Worm (Caenorhabditis elegans) whole organism, midembryonic: ENCODE results near the gene spp-30.

Source experiments
- cog-1 ChIP-seq: sonication (generic microtip); optimal IDR thresholded peaks from 2 replicates; lab custom pipeline; 2016; ENCODE audit warnings: missing genetic modification characterization, missing compliant biosample characterization
- klf-2 ChIP-seq: fragments of 200-800 bp; sonication (Bioruptor generic); conservative IDR thresholded peaks from 2 replicates; pipeline ENCODE4 v1.3.6; 2022; ENCODE audit warnings: missing genetic modification reagents, missing genetic modification characterization, missing compliant biosample characterization
- med-1 ChIP-seq: sonication (generic microtip); optimal IDR thresholded peaks from 2 replicates; lab custom pipeline; 2017; ENCODE audit warnings: missing genetic modification characterization, mild to moderate bottlenecking, missing compliant biosample characterization, antibody characterized with exemption, missing genetic modification reagents; ENCODE audit not compliant: insufficient read depth
- ref-1 ChIP-seq: fragments of 200-800 bp; sonication (Bioruptor generic); conservative IDR thresholded peaks from 2 replicates; pipeline ENCODE4 v1.3.6; 2022; ENCODE audit warnings: missing genetic modification reagents, missing genetic modification characterization, missing compliant biosample characterization
- ztf-23 ChIP-seq: fragments of 200-800 bp; sonication (Bioruptor generic); IDR thresholded peaks from 2 replicates; pipeline ENCODE4 v1.3.6; 2022; ENCODE audit warnings: missing genetic modification reagents, missing genetic modification characterization, missing compliant biosample characterization
- ztf-29 ChIP-seq: fragments of 200-800 bp; sonication (Bioruptor generic); IDR thresholded peaks from 2 replicates; pipeline ENCODE4 v1.3.6; 2022; ENCODE audit warnings: missing genetic modification reagents, missing genetic modification characterization, missing compliant biosample characterization

ce11 chrX:11661625-11662024 is 33.1 kb upstream of the spp-30 start, which contains the start of gene sfxn-1.5:
- TF ChIP-seq klf-2 (GFP tag; lab: Robert Waterston, UW) (no peak), ztf-23 (no peak), ref-1 (GFP tag; lab: Robert Waterston, UW) (no peak), ztf-29 (GFP tag; lab: Robert Waterston, UW) (no peak), med-1 (GFP tag; lab: Kevin White, UChicago) (no peak), cog-1 (tag; lab: Kevin White, UChicago) (no peak)
